Fruit fly (Drosophila melanogaster): ENCODE data around the gene LManI.
A peak's percentile ranks its signal among the peaks of the same experiment; 100 is the strongest.

The LManI gene

dm6 chr2L:10468388-10468787, 11.3 kb upstream of the LManI start (continued):
- TF ChIP-seq Dad (GFP tag; optimal IDR thresholded peaks at IDR 0.05) = peak; percentile 37
- TF ChIP-seq nau (GFP tag; optimal IDR thresholded peaks at IDR 0.05) = no peak
- no peak for TF ChIP-seq p53 (GFP tag; optimal IDR thresholded peaks at IDR 0.05)
- peak in 1 of 2 experiments; percentile 4 for TF ChIP-seq Hr78 (GFP tag; optimal IDR thresholded peaks at IDR 0.05)
- TF ChIP-seq Vsx1 (GFP tag; optimal IDR thresholded peaks at IDR 0.05) = peak; percentile 13
- TF ChIP-seq CG8944 (GFP tag; optimal IDR thresholded peaks at IDR 0.05) = peak; percentile 8
- TF ChIP-seq CG6254 (GFP tag; optimal IDR thresholded peaks at IDR 0.05) = peak; percentile 40
- TF ChIP-seq CG8290 (GFP tag; optimal IDR thresholded peaks at IDR 0.05) = no peak
- TF ChIP-seq CG8290 (tag; optimal IDR thresholded peaks at IDR 0.05) = peak in 1 of 2 experiments; percentile 84
- TF ChIP-seq Deaf1 (tag; optimal IDR thresholded peaks at IDR 0.05) = no peak
- TF ChIP-seq Dip2 (GFP tag; IDR thresholded peaks at IDR 0.05) = no peak
- no peak for TF ChIP-seq MESR4 (GFP tag; optimal IDR thresholded peaks at IDR 0.05)
- no peak for TF ChIP-seq HmgD (GFP tag; optimal IDR thresholded peaks at IDR 0.05)
- TF ChIP-seq CG10209 (GFP tag; optimal IDR thresholded peaks at IDR 0.05) = peak; percentile 39
- TF ChIP-seq pfk (GFP tag; optimal IDR thresholded peaks at IDR 0.05) = no peak
- peak in 1 of 2 experiments; percentile 49 for TF ChIP-seq Pdp1 (GFP tag; optimal IDR thresholded peaks at IDR 0.05)
- peak; percentile 51 for TF ChIP-seq ttk (GFP tag; IDR thresholded peaks at IDR 0.05)
- no peak for TF ChIP-seq HLHmδ (GFP tag; optimal IDR thresholded peaks at IDR 0.05)
- TF ChIP-seq CG9797 (GFP tag; optimal IDR thresholded peaks at IDR 0.05) = no peak
- TF ChIP-seq sens (GFP tag) = peak; percentile 63
- TF ChIP-seq CG2678 (tag; optimal IDR thresholded peaks at IDR 0.05) = peak; percentile 77
- TF ChIP-seq CG4282 (GFP tag; optimal IDR thresholded peaks at IDR 0.05) = no peak
- TF ChIP-seq pros (GFP tag; optimal IDR thresholded peaks at IDR 0.05) = no peak
- peak; percentile 69 for TF ChIP-seq gem (tag; optimal IDR thresholded peaks at IDR 0.05)
- TF ChIP-seq run (tag; optimal IDR thresholded peaks at IDR 0.05) = no peak
- peak; percentile 58; the same call in 1 of the 2 replicates for TF ChIP-seq CG14014 (GFP tag; IDR thresholded peaks at IDR 0.05)
- no peak for TF ChIP-seq CG7987 (GFP tag; optimal IDR thresholded peaks at IDR 0.05)
- peak; percentile 28; the same call in 1 of the 2 replicates for TF ChIP-seq bowl (GFP tag; IDR thresholded peaks at IDR 0.05)
- peak; percentile 50; the same call in 1 of the 3 replicates for TF ChIP-seq H15 (GFP tag; IDR thresholded peaks at IDR 0.05)
- no peak for TF ChIP-seq CG11723 (GFP tag; optimal IDR thresholded peaks at IDR 0.05)
- TF ChIP-seq Gug (GFP tag; IDR thresholded peaks at IDR 0.05) = peak; percentile 41; the same call in 2 of the 4 replicates
- TF ChIP-seq GATAe (GFP tag; conservative IDR thresholded peaks at IDR 0.05) = no peak
- TF ChIP-seq chn (GFP tag; optimal IDR thresholded peaks at IDR 0.05) = peak; percentile 11
- peak; percentile 28 for TF ChIP-seq CG10654 (GFP tag; optimal IDR thresholded peaks at IDR 0.05)
- peak; percentile 63 for TF ChIP-seq CG12391 (tag; optimal IDR thresholded peaks at IDR 0.05)
- peak; percentile 57; the same call in 1 of the 2 replicates for TF ChIP-seq sob (GFP tag; IDR thresholded peaks at IDR 0.05)
- peak; percentile 24 for TF ChIP-seq HLH54F (GFP tag; optimal IDR thresholded peaks at IDR 0.05)
- TF ChIP-seq CG15601 (tag; optimal IDR thresholded peaks at IDR 0.05) = peak; percentile 35
- TF ChIP-seq Ada2b (GFP tag; IDR thresholded peaks at IDR 0.05) = peak; percentile 43; the same call in 1 of the 2 replicates
- TF ChIP-seq fd96Cb (tag; optimal IDR thresholded peaks at IDR 0.05) = peak; percentile 48
- peak in 1 of 2 experiments; percentile 3 for TF ChIP-seq Eip74EF (GFP tag; optimal IDR thresholded peaks at IDR 0.05)
- peak; percentile 27; the same call in 1 of the 2 replicates for TF ChIP-seq gt (GFP tag; IDR thresholded peaks at IDR 0.05)
- peak; percentile 8 for TF ChIP-seq CG16863 (GFP tag; optimal IDR thresholded peaks at IDR 0.05)
- no peak for TF ChIP-seq chinmo (GFP tag; IDR thresholded peaks at IDR 0.05; ENCODE audit: partially characterized antibody)
- TF ChIP-seq jumu (GFP tag; optimal IDR thresholded peaks at IDR 0.05) = no peak
- TF ChIP-seq CG6765 (GFP tag; optimal IDR thresholded peaks at IDR 0.05) = peak; percentile 32
- no peak for TF ChIP-seq btn (GFP tag; optimal IDR thresholded peaks at IDR 0.05)
- TF ChIP-seq ems (GFP tag; optimal IDR thresholded peaks at IDR 0.05) = peak; percentile 36
- TF ChIP-seq peb (GFP tag; IDR thresholded peaks at IDR 0.05) = peak; percentile 56
- TF ChIP-seq Drgx (GFP tag; IDR thresholded peaks at IDR 0.05) = peak; percentile 80

Measured in whole organism, embryonic.